Worm (Caenorhabditis elegans) whole organism, late embryonic: ENCODE results near the gene Y51H7BR.7.

Source experiments
- C38D4.7 ChIP-seq: fragments of 200-800 bp; sonication (Bioruptor generic); optimal IDR thresholded peaks from 2 replicates; lab custom pipeline; 2018; ENCODE audit warnings: mild to moderate bottlenecking, missing genetic modification characterization, moderate library complexity, missing compliant biosample characterization
- ceh-30 ChIP-seq: fragments of 150-350 bp; optimal IDR thresholded peaks from 2 replicates; lab custom pipeline; 2014; ENCODE audit warnings: missing biosample characterization, missing genetic modification characterization
- ceh-48 ChIP-seq: sonication (generic microtip); optimal IDR thresholded peaks from 2 replicates; lab custom pipeline; 2016; ENCODE audit warnings: missing genetic modification characterization, inconsistent platforms, missing compliant biosample characterization
- hlh-6 ChIP-seq: sonication (generic microtip); optimal IDR thresholded peaks from 2 replicates; lab custom pipeline; 2016; ENCODE audit warnings: missing genotype, missing genetic modification characterization, missing compliant biosample characterization
- lim-6 ChIP-seq: sonication (generic microtip); optimal IDR thresholded peaks from 2 replicates; lab custom pipeline; 2016; ENCODE audit warnings: missing genetic modification characterization, missing compliant biosample characterization
- lin-11 ChIP-seq: fragments of 200-800 bp; sonication (Bioruptor generic); optimal IDR thresholded peaks from 2 replicates; lab custom pipeline; 2018; ENCODE audit warnings: mild to moderate bottlenecking, missing genetic modification characterization, missing compliant biosample characterization
- madf-2 ChIP-seq: sonication (generic microtip); optimal IDR thresholded peaks from 2 replicates; lab custom pipeline; 2017; ENCODE audit warnings: missing genetic modification characterization, missing compliant biosample characterization
- odd-2 ChIP-seq: sonication (generic microtip); optimal IDR thresholded peaks from 2 replicates; lab custom pipeline; 2017; ENCODE audit warnings: antibody characterized with exemption, mild to moderate bottlenecking, missing genetic modification characterization, missing compliant biosample characterization
- pha-4 ChIP-seq: fragments of 150-350 bp; optimal IDR thresholded peaks from 2 replicates; lab custom pipeline; 2018; ENCODE audit warnings: missing biosample characterization, missing genetic modification reagents, missing genetic modification characterization

DNA sequence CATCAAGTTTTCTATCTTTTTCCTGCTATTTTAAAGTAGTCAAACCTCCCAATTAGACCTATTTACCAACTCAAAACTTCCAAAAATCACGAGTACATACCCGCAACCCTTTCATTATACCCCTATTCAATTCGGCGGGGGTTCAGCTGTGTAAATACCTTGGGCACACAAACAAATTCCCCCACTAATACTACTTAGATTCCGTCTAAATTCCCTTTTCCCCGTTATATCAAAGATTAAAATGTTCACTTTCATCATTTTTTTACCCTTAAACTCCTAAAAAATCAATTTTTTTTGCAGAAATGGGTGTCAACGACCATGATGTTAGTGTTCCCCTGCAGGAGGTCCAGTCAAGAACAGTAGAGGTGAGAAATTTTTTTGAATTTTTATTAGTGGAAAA lies 21.1 kb downstream of the Y51H7BR.7 start, which contains the start of gene fdgt-1:
- no peak for TF ChIP-seq madf-2 (tag; lab: Kevin White, UChicago)
- no peak for TF ChIP-seq C38D4.7 (GFP tag; lab: Kevin White, UChicago)
- no peak for TF ChIP-seq lim-6 (tag; lab: Kevin White, UChicago)
- no peak for TF ChIP-seq odd-2 (tag; lab: Kevin White, UChicago)
- no peak for TF ChIP-seq pha-4 (tag; lab: Kevin White, UChicago)
- no peak for TF ChIP-seq hlh-6 (tag; lab: Kevin White, UChicago)
- no peak for TF ChIP-seq lin-11 (tag; lab: Kevin White, UChicago)
- no peak for TF ChIP-seq ceh-48 (tag; lab: Kevin White, UChicago)
- no peak for TF ChIP-seq ceh-30 (tag; lab: Kevin White, UChicago)
